Worm (Caenorhabditis elegans) whole organism, L2 larva: ENCODE data around the gene W06G6.10.

Source experiments
- snpc-4 ChIP-seq: fragments of 150-350 bp; optimal IDR thresholded peaks from 2 replicates; lab custom pipeline; 2014; ENCODE audit warnings: missing biosample characterization, missing genetic modification characterization
- zag-1 ChIP-seq: fragments of 150-350 bp; optimal IDR thresholded peaks from 2 replicates; lab custom pipeline; 2014; ENCODE audit warnings: missing biosample characterization, missing genetic modification characterization

ce11 chrV:16605463-16605862 lies 41.5 kb downstream of the W06G6.10 start:
- TF ChIP-seq zag-1 (tag; lab: Kevin White, UChicago): no peak
- no peak for TF ChIP-seq snpc-4 (tag; lab: Kevin White, UChicago)
